Worm (Caenorhabditis elegans) whole organism, midembryonic: ENCODE data around the gene K06A9.2.

ENCODE experiments used
- T22C8.4 ChIP-seq: fragments of 200-800 bp; sonication (Bioruptor generic); IDR thresholded peaks from 2 replicates; pipeline ENCODE4 v1.3.6; 2022; ENCODE audit warnings: missing genetic modification characterization, missing compliant biosample characterization
- cog-1 ChIP-seq: sonication (generic microtip); optimal IDR thresholded peaks from 2 replicates; lab custom pipeline; 2016; ENCODE audit warnings: missing genetic modification characterization, missing compliant biosample characterization
- flt-1 ChIP-seq: fragments of 200-800 bp; sonication (Bioruptor generic); IDR thresholded peaks from 2 replicates; pipeline ENCODE4 v1.3.6; 2022; ENCODE audit warnings: missing genetic modification characterization, missing compliant biosample characterization
- klf-2 ChIP-seq: fragments of 200-800 bp; sonication (Bioruptor generic); conservative IDR thresholded peaks from 2 replicates; pipeline ENCODE4 v1.3.6; 2022; ENCODE audit warnings: missing genetic modification reagents, missing genetic modification characterization, missing compliant biosample characterization
- med-1 ChIP-seq: sonication (generic microtip); optimal IDR thresholded peaks from 2 replicates; lab custom pipeline; 2017; ENCODE audit warnings: missing genetic modification characterization, mild to moderate bottlenecking, missing compliant biosample characterization, antibody characterized with exemption, missing genetic modification reagents; ENCODE audit not compliant: insufficient read depth
- ref-1 ChIP-seq: fragments of 200-800 bp; sonication (Bioruptor generic); conservative IDR thresholded peaks from 2 replicates; pipeline ENCODE4 v1.3.6; 2022; ENCODE audit warnings: missing genetic modification reagents, missing genetic modification characterization, missing compliant biosample characterization
- tab-1 ChIP-seq: fragments of 200-800 bp; sonication (Bioruptor generic); IDR thresholded peaks from 2 replicates; pipeline ENCODE4 v1.3.6; 2022; ENCODE audit warnings: missing genetic modification characterization, missing compliant biosample characterization
- ztf-23 ChIP-seq: fragments of 200-800 bp; sonication (Bioruptor generic); IDR thresholded peaks from 2 replicates; pipeline ENCODE4 v1.3.6; 2022; ENCODE audit warnings: missing genetic modification reagents, missing genetic modification characterization, missing compliant biosample characterization
- ztf-29 ChIP-seq: fragments of 200-800 bp; sonication (Bioruptor generic); IDR thresholded peaks from 2 replicates; pipeline ENCODE4 v1.3.6; 2022; ENCODE audit warnings: missing genetic modification reagents, missing genetic modification characterization, missing compliant biosample characterization

Gene K06A9.2

ce11 chrX:1536138-1536537, at the start of gene K06A9.2:
Gene K06A9.2, plus strand, starts transcription at chrX:1536366.
- TF ChIP-seq med-1 (GFP tag; lab: Kevin White, UChicago), result no peak
- no peak for TF ChIP-seq cog-1 (tag; lab: Kevin White, UChicago)
- TF ChIP-seq klf-2 (GFP tag; lab: Robert Waterston, UW), result no peak
- TF ChIP-seq T22C8.4 (GFP tag; lab: Robert Waterston, UW), result no peak
- no peak for TF ChIP-seq ztf-23 (GFP tag; lab: Robert Waterston, UW)

ce11 chrX:1487096-1487495, 49.1 kb upstream of the K06A9.2 start:
- TF ChIP-seq ztf-29 (GFP tag; lab: Robert Waterston, UW) (no peak), ref-1 (GFP tag; lab: Robert Waterston, UW) (no peak), flt-1 (no peak), med-1 (GFP tag; lab: Kevin White, UChicago) (no peak), T22C8.4 (GFP tag; lab: Robert Waterston, UW) (no peak), ztf-23 (GFP tag; lab: Robert Waterston, UW) (no peak), tab-1 (GFP tag; lab: Robert Waterston, UW) (no peak), cog-1 (tag; lab: Kevin White, UChicago) (no peak), klf-2 (GFP tag; lab: Robert Waterston, UW) (no peak)

ce11 chrX:1488775-1489174, 47.4 kb upstream of the K06A9.2 start:
- no peak for TF ChIP-seq flt-1
- no peak for TF ChIP-seq ztf-29 (GFP tag; lab: Robert Waterston, UW)
- no peak for TF ChIP-seq med-1 (GFP tag; lab: Kevin White, UChicago)
- TF ChIP-seq ztf-23 (GFP tag; lab: Robert Waterston, UW), result no peak
- no peak for TF ChIP-seq cog-1 (tag; lab: Kevin White, UChicago)
- no peak for TF ChIP-seq T22C8.4 (GFP tag; lab: Robert Waterston, UW)
- TF ChIP-seq ref-1 (GFP tag; lab: Robert Waterston, UW), result no peak
- TF ChIP-seq klf-2 (GFP tag; lab: Robert Waterston, UW), result no peak
- TF ChIP-seq tab-1 (GFP tag; lab: Robert Waterston, UW), result no peak

ce11 chrX:1489574-1489973, 46.6 kb upstream of the K06A9.2 start:
- TF ChIP-seq ztf-29 (GFP tag; lab: Robert Waterston, UW) (no peak), ztf-23 (GFP tag; lab: Robert Waterston, UW) (no peak), med-1 (GFP tag; lab: Kevin White, UChicago) (no peak), klf-2 (GFP tag; lab: Robert Waterston, UW) (no peak)

- TF ChIP-seq T22C8.4 (GFP tag; lab: Robert Waterston, UW) (no peak), ref-1 (GFP tag; lab: Robert Waterston, UW) (no peak), klf-2 (GFP tag; lab: Robert Waterston, UW) (no peak), tab-1 (GFP tag; lab: Robert Waterston, UW) (no peak), ztf-29 (GFP tag; lab: Robert Waterston, UW) (no peak), ztf-23 (GFP tag; lab: Robert Waterston, UW) (no peak), med-1 (GFP tag; lab: Kevin White, UChicago) (no peak), cog-1 (tag; lab: Kevin White, UChicago) (no peak), flt-1 (no peak)
Observed at ce11 chrX:1491036-1491435, 45.1 kb upstream of the K06A9.2 start.

DNA sequence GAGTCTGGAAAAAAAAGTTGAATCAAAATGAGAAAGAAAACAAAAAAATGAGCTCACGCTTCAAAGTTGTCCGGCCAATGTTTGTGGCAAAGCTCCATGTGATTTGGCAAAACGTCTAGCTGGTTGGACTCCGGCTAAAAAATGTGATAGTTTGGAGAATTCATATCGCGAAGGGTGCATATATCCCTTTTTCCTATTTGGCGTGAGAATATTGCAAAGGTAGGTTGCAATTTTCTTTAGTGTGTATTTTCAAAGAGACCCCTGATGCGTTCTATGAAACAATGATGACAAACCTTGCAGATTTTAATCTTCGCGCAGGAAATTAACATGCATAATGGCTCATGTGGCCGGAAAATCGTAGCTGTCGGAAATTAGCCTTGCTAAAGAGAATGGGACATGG, 44.0 kb upstream of the K06A9.2 start:
- TF ChIP-seq ztf-29 (GFP tag; lab: Robert Waterston, UW) (no peak), klf-2 (GFP tag; lab: Robert Waterston, UW) (no peak), med-1 (GFP tag; lab: Kevin White, UChicago) (no peak), cog-1 (tag; lab: Kevin White, UChicago) (no peak), ref-1 (GFP tag; lab: Robert Waterston, UW) (no peak)

DNA sequence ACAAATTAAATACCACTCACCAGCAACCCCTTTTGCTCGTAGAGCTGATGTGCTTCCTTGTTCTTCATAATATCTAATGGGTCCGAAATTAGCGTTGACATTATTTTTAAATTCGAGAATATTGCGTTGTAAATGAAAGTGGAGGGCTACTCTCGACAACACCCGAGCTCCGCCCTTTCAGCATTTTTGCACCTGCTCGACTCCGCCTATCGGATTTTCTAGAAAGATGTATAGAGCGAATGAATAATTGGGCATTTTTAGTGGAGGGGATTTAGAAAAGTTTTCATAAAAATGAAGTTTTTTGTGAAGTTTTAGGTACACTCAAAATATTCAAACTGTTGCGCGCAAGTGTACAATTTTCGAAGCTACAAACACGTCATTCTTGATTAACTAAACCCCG, 41.9 kb upstream of the K06A9.2 start, which contains the start of gene F09E10.5:
Gene F09E10.5 (minus strand): TSS at position 101 of the 400 bp plus-strand sequence.
- TF ChIP-seq flt-1, result no peak
- no peak for TF ChIP-seq T22C8.4 (GFP tag; lab: Robert Waterston, UW)
- no peak for TF ChIP-seq klf-2 (GFP tag; lab: Robert Waterston, UW)
- no peak for TF ChIP-seq cog-1 (tag; lab: Kevin White, UChicago)
- TF ChIP-seq med-1 (GFP tag; lab: Kevin White, UChicago), result no peak
- TF ChIP-seq tab-1 (GFP tag; lab: Robert Waterston, UW), result no peak
- TF ChIP-seq ztf-23 (GFP tag; lab: Robert Waterston, UW), result no peak
- no peak for TF ChIP-seq ref-1 (GFP tag; lab: Robert Waterston, UW)
- no peak for TF ChIP-seq ztf-29 (GFP tag; lab: Robert Waterston, UW)

ce11 chrX:1495980-1496379, 40.2 kb upstream of the K06A9.2 start:
- no peak for TF ChIP-seq T22C8.4 (GFP tag; lab: Robert Waterston, UW)
- no peak for TF ChIP-seq tab-1 (GFP tag; lab: Robert Waterston, UW)
- no peak; the same call in 1 of the 2 replicates for TF ChIP-seq ztf-29 (GFP tag; lab: Robert Waterston, UW)
- no peak for TF ChIP-seq klf-2 (GFP tag; lab: Robert Waterston, UW)
- no peak for TF ChIP-seq ztf-23 (GFP tag; lab: Robert Waterston, UW)
- no peak for TF ChIP-seq med-1 (GFP tag; lab: Kevin White, UChicago)
- TF ChIP-seq ref-1 (GFP tag; lab: Robert Waterston, UW), result no peak
- TF ChIP-seq flt-1, result no peak
- no peak for TF ChIP-seq cog-1 (tag; lab: Kevin White, UChicago)

ce11 chrX:1497581-1497980, 38.6 kb upstream of the K06A9.2 start, which contains the start of gene F09E10.6:
Gene F09E10.6, minus strand, starts transcription at chrX:1497681.
- no peak for TF ChIP-seq klf-2 (GFP tag; lab: Robert Waterston, UW)
- no peak for TF ChIP-seq med-1 (GFP tag; lab: Kevin White, UChicago)

DNA sequence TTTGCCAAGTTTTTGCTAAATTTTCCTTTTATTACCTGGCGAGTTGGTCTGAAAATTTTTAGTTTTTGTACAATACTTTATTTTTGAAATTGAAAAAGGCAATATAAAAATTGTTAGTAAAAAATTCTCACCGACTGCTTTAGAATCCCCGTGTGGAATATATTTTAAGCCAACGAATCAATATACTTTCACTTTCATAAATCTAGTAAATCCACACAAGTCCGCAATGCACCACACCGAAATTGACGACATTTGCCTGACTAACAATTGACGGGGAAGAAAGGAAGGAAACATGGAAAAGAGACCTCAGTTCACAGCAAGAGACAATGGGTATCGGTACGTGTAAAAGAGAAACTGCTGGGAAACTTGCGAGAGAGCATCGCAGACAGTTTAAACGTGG, 36.7 kb upstream of the K06A9.2 start:
- TF ChIP-seq med-1 (GFP tag; lab: Kevin White, UChicago), result no peak
- no peak for TF ChIP-seq klf-2 (GFP tag; lab: Robert Waterston, UW)
- no peak for TF ChIP-seq flt-1
- TF ChIP-seq tab-1 (GFP tag; lab: Robert Waterston, UW), result no peak
- TF ChIP-seq cog-1 (tag; lab: Kevin White, UChicago), result no peak
- TF ChIP-seq ref-1 (GFP tag; lab: Robert Waterston, UW), result no peak
- no peak for TF ChIP-seq T22C8.4 (GFP tag; lab: Robert Waterston, UW)
- TF ChIP-seq ztf-29 (GFP tag; lab: Robert Waterston, UW), result no peak
- no peak for TF ChIP-seq ztf-23 (GFP tag; lab: Robert Waterston, UW)
